Fruit fly (Drosophila melanogaster) whole organism, embryonic: ENCODE measurements around the gene Cadps.

Experiments
- BEAF-32 ChIP-seq: fragments of 200-800 bp; sonication (Bioruptor generic); optimal IDR thresholded peaks from 3 replicates; lab custom pipeline; 2017; ENCODE audit warnings: missing biosample characterization, missing genetic modification characterization, mild to moderate bottlenecking, moderate library complexity, missing genetic modification reagents
- CG1024 ChIP-seq: fragments of 200-800 bp; sonication (Bioruptor generic); IDR thresholded peaks from 2 replicates; pipeline ENCODE4 v1.3.6; 2022; ENCODE audit warnings: missing biosample characterization, missing genetic modification characterization
- CG11560 ChIP-seq: fragments of 200-800 bp; sonication (Bioruptor generic); IDR thresholded peaks from 3 replicates; pipeline ENCODE4 v1.3.6; 2022; ENCODE audit warnings: missing biosample characterization, missing genetic modification characterization
- CG1603 ChIP-seq: fragments of 200-800 bp; sonication (Bioruptor generic); optimal IDR thresholded peaks from 2 replicates; lab custom pipeline; 2019; ENCODE audit warnings: missing biosample characterization, mild to moderate bottlenecking, missing genetic modification characterization, moderate library complexity
- CG16779 ChIP-seq: fragments of 200-800 bp; sonication (Bioruptor generic); IDR thresholded peaks from 2 replicates; pipeline ENCODE4 v1.3.6; 2022; ENCODE audit warnings: missing biosample characterization, missing genetic modification characterization
- CG17802 ChIP-seq: fragments of 200-800 bp; sonication (Bioruptor generic); optimal IDR thresholded peaks from 2 replicates; lab custom pipeline; 2018; ENCODE audit warnings: missing biosample characterization, mild to moderate bottlenecking, missing genetic modification characterization, moderate library complexity
- CG17829 ChIP-seq: fragments of 200-800 bp; optimal IDR thresholded peaks from 2 replicates; lab custom pipeline; 2019; ENCODE audit warnings: missing biosample characterization, mild to moderate bottlenecking, missing genetic modification characterization, moderate library complexity
- CG18599 ChIP-seq: fragments of 200-800 bp; sonication (Bioruptor generic); optimal IDR thresholded peaks from 3 replicates; lab custom pipeline; 2017; ENCODE audit warnings: missing biosample characterization, missing genetic modification characterization, mild to moderate bottlenecking, moderate library complexity, missing genetic modification reagents
- CG2120 ChIP-seq: fragments of 200-800 bp; sonication (Bioruptor generic); optimal IDR thresholded peaks from 3 replicates; lab custom pipeline; 2016; ENCODE audit warnings: missing biosample characterization, missing genetic modification characterization
- CG30020 ChIP-seq: fragments of 200-800 bp; optimal IDR thresholded peaks from 2 replicates; lab custom pipeline; 2019; ENCODE audit warnings: missing biosample characterization, mild to moderate bottlenecking, missing genetic modification characterization, moderate library complexity
- CG34376 ChIP-seq: fragments of 200-800 bp; sonication (Bioruptor generic); optimal IDR thresholded peaks from 2 replicates; lab custom pipeline; 2018; ENCODE audit warnings: missing biosample characterization, mild to moderate bottlenecking, missing genetic modification characterization
- CG4617 ChIP-seq: fragments of 200-800 bp; sonication (Bioruptor generic); optimal IDR thresholded peaks from 3 replicates; lab custom pipeline; 2016; ENCODE audit warnings: missing biosample characterization, missing genetic modification characterization, borderline replicate concordance
- CG7357 ChIP-seq: fragments of 200-800 bp; sonication (Bioruptor generic); IDR thresholded peaks from 3 replicates; pipeline ENCODE4 v1.3.6; 2022; ENCODE audit warnings: missing biosample characterization, missing genetic modification characterization
- CG7928 ChIP-seq: fragments of 200-800 bp; sonication (Bioruptor generic); optimal IDR thresholded peaks from 2 replicates; lab custom pipeline; 2017; ENCODE audit warnings: missing biosample characterization, mild to moderate bottlenecking, missing genetic modification characterization
- CG8944 ChIP-seq: fragments of 200-800 bp; sonication (Bioruptor generic); optimal IDR thresholded peaks from 3 replicates; lab custom pipeline; 2016; ENCODE audit warnings: missing biosample characterization, missing genetic modification characterization
- CG9437 ChIP-seq: fragments of 200-800 bp; sonication (Bioruptor generic); optimal IDR thresholded peaks from 2 replicates; lab custom pipeline; 2018; ENCODE audit warnings: missing biosample characterization, mild to moderate bottlenecking, missing genetic modification characterization
- CoRest ChIP-seq: fragments of 200-800 bp; sonication (Bioruptor generic); optimal IDR thresholded peaks from 3 replicates; lab custom pipeline; 2018; ENCODE audit warnings: missing biosample characterization, mild to moderate bottlenecking, missing genetic modification characterization, moderate library complexity
- D19A ChIP-seq: fragments of 200-800 bp; optimal IDR thresholded peaks from 3 replicates; lab custom pipeline; 2019; ENCODE audit warnings: missing biosample characterization, mild to moderate bottlenecking, missing genetic modification characterization, moderate library complexity
- Deaf1 ChIP-seq: fragments of 200-800 bp; optimal IDR thresholded peaks from 3 replicates; lab custom pipeline; 2019; ENCODE audit warnings: missing biosample characterization, mild to moderate bottlenecking, missing genetic modification characterization, moderate library complexity
- Dfd ChIP-seq, 2 experiments: fragments of >200 bp; optimal IDR thresholded peaks; 2 replicates each; lab custom pipeline; 2017; ENCODE audit warnings: missing biosample characterization in 2 of 2, missing genetic modification characterization in 2 of 2
- Dref ChIP-seq: fragments of 200-800 bp; sonication (Bioruptor generic); IDR thresholded peaks from 2 replicates; pipeline ENCODE4 v1.3.6; 2022; ENCODE audit warnings: missing biosample characterization, missing genetic modification characterization
- E2f1 ChIP-seq: fragments of 200-800 bp; sonication (Bioruptor generic); IDR thresholded peaks from 2 replicates; pipeline ENCODE4 v1.3.6; 2022; ENCODE audit warnings: missing biosample characterization, missing genetic modification characterization
- Eip74EF ChIP-seq, 2 experiments: fragments of 200-800 bp in 1 of 2; fragments of >200 bp in 1 of 2; sonication (Bioruptor generic) in 1 of 2; optimal IDR thresholded peaks; 2 replicates each; lab custom pipeline; 2017 to 2019; ENCODE audit warnings: missing biosample characterization in 2 of 2, missing genetic modification characterization in 2 of 2, mild to moderate bottlenecking in 1 of 2, moderate library complexity in 1 of 2
- Ets97D ChIP-seq: fragments of 200-800 bp; sonication (Bioruptor generic); optimal IDR thresholded peaks from 3 replicates; lab custom pipeline; 2016; ENCODE audit warnings: missing biosample characterization, missing genetic modification characterization
- Gsc ChIP-seq: fragments of 200-800 bp; sonication (Bioruptor generic); IDR thresholded peaks from 2 replicates; pipeline ENCODE4 v1.3.6; 2022; ENCODE audit warnings: missing biosample characterization, missing genetic modification characterization
- Hey ChIP-seq: fragments of 200-800 bp; sonication (Bioruptor generic); optimal IDR thresholded peaks from 3 replicates; lab custom pipeline; 2018; ENCODE audit warnings: missing biosample characterization, mild to moderate bottlenecking, missing genetic modification characterization
- Med ChIP-seq: fragments of 200-800 bp; sonication (Bioruptor generic); peaks from one replicate; lab custom pipeline; 2016; ENCODE audit warnings: missing biosample characterization, missing genetic modification characterization, mild to moderate bottlenecking, inconsistent platforms, moderate library complexity
- Scr ChIP-seq: fragments of 200-800 bp; sonication (Bioruptor generic); IDR thresholded peaks from 2 replicates; pipeline ENCODE4 v1.3.6; 2022; ENCODE audit warnings: missing biosample characterization, missing genetic modification characterization; ENCODE audit not compliant: partially characterized antibody
- bsh ChIP-seq, 2 experiments: fragments of 200-800 bp; sonication (Bioruptor generic); optimal IDR thresholded peaks; 2 replicates each; lab custom pipeline; 2017 to 2018; ENCODE audit warnings: mild to moderate bottlenecking in 2 of 2, missing biosample characterization in 2 of 2, missing genetic modification characterization in 2 of 2, moderate library complexity in 1 of 2
- en ChIP-seq: fragments of 200-800 bp; sonication (Bioruptor generic); optimal IDR thresholded peaks from 2 replicates; lab custom pipeline; 2016; ENCODE audit warnings: missing biosample characterization, missing genetic modification characterization
- fd64A ChIP-seq: fragments of 200-800 bp; sonication (Bioruptor generic); optimal IDR thresholded peaks from 3 replicates; lab custom pipeline; 2018; ENCODE audit warnings: missing biosample characterization, mild to moderate bottlenecking, missing genetic modification characterization
- gcm ChIP-seq: fragments of 200-800 bp; sonication (Bioruptor generic); optimal IDR thresholded peaks from 2 replicates; lab custom pipeline; 2019; ENCODE audit warnings: missing biosample characterization, mild to moderate bottlenecking, missing genetic modification characterization, moderate library complexity
- gfzf ChIP-seq: fragments of 200-800 bp; sonication (Bioruptor generic); optimal IDR thresholded peaks from 2 replicates; lab custom pipeline; 2016; ENCODE audit warnings: missing biosample characterization, mild to moderate bottlenecking, missing genetic modification characterization, moderate library complexity
- gt ChIP-seq: fragments of 200-800 bp; sonication (Bioruptor generic); IDR thresholded peaks from 2 replicates; pipeline ENCODE4 v1.3.6; 2022; ENCODE audit warnings: missing biosample characterization, missing genetic modification characterization
- hb ChIP-seq: fragments of 200-800 bp; sonication (Bioruptor generic); IDR thresholded peaks from 3 replicates; pipeline ENCODE4 v1.3.6; 2022; ENCODE audit warnings: missing biosample characterization, missing genetic modification characterization; ENCODE audit not compliant: partially characterized antibody
- insv ChIP-seq, 2 experiments: fragments of 200-800 bp; sonication (Bioruptor generic); optimal IDR thresholded peaks; 3 replicates each; lab custom pipeline; 2016 to 2018; ENCODE audit warnings: missing biosample characterization in 2 of 2, missing genetic modification characterization in 2 of 2
- lbe ChIP-seq: fragments of 200-800 bp; sonication (Bioruptor generic); optimal IDR thresholded peaks from 2 replicates; lab custom pipeline; 2016; ENCODE audit warnings: missing biosample characterization, mild to moderate bottlenecking, missing genetic modification characterization
- lov ChIP-seq, 2 experiments: fragments of 200-800 bp in 1 of 2; fragments of >200 bp in 1 of 2; sonication (Bioruptor generic) in 1 of 2; IDR thresholded peaks in 1 of 2; optimal IDR thresholded peaks in 1 of 2; 2 replicates in 1 of 2; 3 replicates in 1 of 2; pipeline versions ENCODE4 v1.3.6 to Lab custom; 2017 to 2022; ENCODE audit warnings: missing biosample characterization in 1 of 2, missing genetic modification characterization in 1 of 2
- onecut ChIP-seq: fragments of 200-800 bp; sonication (Bioruptor generic); IDR thresholded peaks from 2 replicates; pipeline ENCODE4 v1.3.6; 2022; ENCODE audit warnings: missing biosample characterization, missing genetic modification characterization
- peb ChIP-seq: fragments of 200-800 bp; sonication (Bioruptor generic); IDR thresholded peaks from 2 replicates; pipeline ENCODE4 v1.3.6; 2022; ENCODE audit warnings: missing biosample characterization, missing genetic modification characterization
- phol ChIP-seq: fragments of 200-800 bp; sonication (Bioruptor generic); optimal IDR thresholded peaks from 3 replicates; lab custom pipeline; 2018; ENCODE audit warnings: missing biosample characterization, mild to moderate bottlenecking, missing genetic modification characterization, moderate library complexity
- pzg ChIP-seq: fragments of 200-800 bp; sonication (Bioruptor generic); optimal IDR thresholded peaks from 3 replicates; lab custom pipeline; 2018; ENCODE audit warnings: missing biosample characterization, mild to moderate bottlenecking, missing genetic modification characterization, moderate library complexity
- row ChIP-seq: fragments of 200-800 bp; sonication (Bioruptor generic); IDR thresholded peaks from 3 replicates; pipeline ENCODE4 v1.3.6; 2022; ENCODE audit warnings: missing biosample characterization, missing genetic modification characterization
- sens ChIP-seq: fragments of 200-800 bp; sonication (Bioruptor generic); peaks from one replicate; lab custom pipeline; 2016; ENCODE audit warnings: missing biosample characterization, missing genetic modification characterization
- slp2 ChIP-seq: fragments of 200-800 bp; sonication (Bioruptor generic); optimal IDR thresholded peaks from 2 replicates; lab custom pipeline; 2016; ENCODE audit warnings: missing biosample characterization, missing genetic modification characterization
- ssp ChIP-seq: fragments of 200-800 bp; sonication (Bioruptor generic); IDR thresholded peaks from 2 replicates; pipeline ENCODE4 v1.3.6; 2022; ENCODE audit warnings: missing biosample characterization, missing genetic modification characterization
- trem ChIP-seq: fragments of 200-800 bp; optimal IDR thresholded peaks from 3 replicates; lab custom pipeline; 2019; ENCODE audit warnings: missing biosample characterization, mild to moderate bottlenecking, missing genetic modification characterization, moderate library complexity
- ttk ChIP-seq: fragments of 200-800 bp; sonication (Bioruptor generic); IDR thresholded peaks from 2 replicates; pipeline ENCODE4 v2.1.2; 2022; ENCODE audit warnings: missing biosample characterization, missing genetic modification characterization
- unpg ChIP-seq: fragments of 200-800 bp; sonication (Bioruptor generic); optimal IDR thresholded peaks from 3 replicates; lab custom pipeline; 2018; ENCODE audit warnings: missing biosample characterization, mild to moderate bottlenecking, missing genetic modification characterization, moderate library complexity
- yki ChIP-seq: fragments of >200 bp; optimal IDR thresholded peaks from 3 replicates; lab custom pipeline; 2018

Cadps gene

dm6 chr4:1231648-1232286 lies 1.1 kb downstream of the Cadps start (continued):
- TF ChIP-seq unpg (GFP tag; lab: Kevin White, UChicago): peak; percentile 7
- no peak for TF ChIP-seq lbe (GFP tag; lab: Kevin White, UChicago)
- peak; percentile 1 for TF ChIP-seq CG2120 (GFP tag; lab: Kevin White, UChicago)
- no peak for TF ChIP-seq insv (GFP tag; optimal IDR thresholded peaks at IDR 0.05; lab: Kevin White, UChicago)
- no peak for TF ChIP-seq bsh (GFP tag; optimal IDR thresholded peaks at IDR 0.05; lab: Kevin White, UChicago)
- TF ChIP-seq CG9437 (GFP tag; lab: Kevin White, UChicago): no peak
- no peak for TF ChIP-seq CG16779
- TF ChIP-seq CG7928: no peak
- peak; percentile 94 for TF ChIP-seq CG17802 (tag; lab: Kevin White, UChicago)
- TF ChIP-seq trem (tag; lab: Kevin White, UChicago): peak; percentile 23
- TF ChIP-seq Dref (GFP tag; lab: Robert Waterston, UW): no peak
- no peak for TF ChIP-seq fd64A (GFP tag; lab: Kevin White, UChicago)
- no peak for TF ChIP-seq gt (GFP tag; lab: Robert Waterston, UW)
- TF ChIP-seq phol: peak; percentile 11
- peak; percentile 67 for TF ChIP-seq sens
- TF ChIP-seq CG4617: peak; percentile 23
- no peak for TF ChIP-seq gcm (GFP tag; lab: Kevin White, UChicago)
- peak; percentile 47 for TF ChIP-seq Ets97D
- no peak for TF ChIP-seq peb (GFP tag; lab: Robert Waterston, UW)
- peak; percentile 84 for TF ChIP-seq CG1024 (GFP tag; lab: Robert Waterston, UW)
- TF ChIP-seq Gsc: no peak
- 0 out of 3 replicates have a peak, but pooled peaks have one; percentile 40 for TF ChIP-seq CG7357
- no peak for TF ChIP-seq E2f1
- peak; percentile 57 for TF ChIP-seq onecut (GFP tag; lab: Robert Waterston, UW)
- TF ChIP-seq gfzf (GFP tag; lab: Kevin White, UChicago): peak; percentile 20
- peak; percentile 63 for TF ChIP-seq Scr (GFP tag; lab: Robert Waterston, UW)
- peak; percentile 24 for TF ChIP-seq pzg (GFP tag; lab: Kevin White, UChicago)
- peak; percentile 67 for TF ChIP-seq BEAF-32 (GFP tag; lab: Kevin White, UChicago)
- no peak for TF ChIP-seq Deaf1 (tag; lab: Kevin White, UChicago)
- peak; percentile 88 for TF ChIP-seq CG1603 (tag; lab: Kevin White, UChicago)
- no peak for TF ChIP-seq Dfd (GFP tag; optimal IDR thresholded peaks at IDR 0.05; lab: Kevin White, UChicago)
- TF ChIP-seq slp2: no peak

- TF ChIP-seq CG1024 (GFP tag; lab: Robert Waterston, UW) (peak; percentile 69), row (peak; percentile 35; the same call in 1 of the 3 replicates), ttk (GFP tag; lab: Robert Waterston, UW) (no peak), lov (optimal IDR thresholded peaks at IDR 0.05; lab: Kevin White, UChicago) (no peak), lov (GFP tag; IDR thresholded peaks at IDR 0.05; lab: Robert Waterston, UW) (no peak), CG11560 (tag; lab: Robert Waterston, UW) (no peak), hb (no peak), CG1603 (tag; lab: Kevin White, UChicago) (peak; percentile 25), ssp (GFP tag; lab: Robert Waterston, UW) (peak; percentile 73), CoRest (tag; lab: Kevin White, UChicago) (no peak), CG8944 (GFP tag; lab: Kevin White, UChicago) (no peak), Med (GFP tag; lab: Kevin White, UChicago) (peak; percentile 25), yki (lab: Kevin White, UChicago) (no peak), CG17802 (tag; lab: Kevin White, UChicago) (peak; percentile 94), en (no peak), CG2120 (GFP tag; lab: Kevin White, UChicago) (no peak), CG18599 (GFP tag; lab: Kevin White, UChicago) (no peak), gcm (GFP tag; lab: Kevin White, UChicago) (no peak), CG30020 (tag; lab: Kevin White, UChicago) (peak; percentile 64), Hey (tag; lab: Kevin White, UChicago) (no peak), Eip74EF (GFP tag; optimal IDR thresholded peaks at IDR 0.05; lab: Kevin White, UChicago) (no peak), D19A (tag; lab: Kevin White, UChicago) (no peak), CG34376 (GFP tag; lab: Kevin White, UChicago) (no peak), CG17829 (no peak)
These were observed 2.7 kb downstream of the Cadps start for dm6 chr4:1233351-1233750.
